4 fruit fly cellular contexts compared by ENCODE assay signal in the genomic region with DNA sequence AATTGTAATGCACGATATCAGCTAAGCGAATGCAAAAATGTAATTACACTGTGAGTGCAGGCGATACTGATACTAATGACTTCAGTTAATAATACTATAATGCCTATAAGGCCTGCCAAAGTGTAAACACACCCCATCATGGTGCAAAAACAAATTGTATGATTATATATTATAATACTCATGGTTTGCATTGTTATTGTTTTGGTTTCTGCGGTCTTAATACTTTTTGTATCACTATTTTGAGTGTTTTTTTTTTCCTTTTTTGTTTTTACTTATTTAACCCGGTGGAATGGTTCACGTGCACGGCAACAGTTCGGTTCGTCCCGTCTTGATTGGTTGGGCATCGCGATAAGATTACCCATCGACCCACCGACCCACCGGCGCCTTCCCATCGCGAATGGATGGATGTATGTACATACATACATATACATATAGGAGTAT.
A peak's percentile ranks its signal among the peaks of the same experiment; 100 is the strongest.
TF ChIP-seq lines count a peak whose summit lies in the region.

No protein-coding gene starts in this region.

- TF ChIP-seq CTCF in whole organism, embryonic (GFP tag; optimal IDR thresholded peaks at IDR 0.05; lab: Kevin White, UChicago), result no peak

TF ChIP-seq in whole organism, adult, 20 proteins besides CTCF, POLR2A, EP300 and RAD21:
- TF ChIP-seq Mnt (GFP tag; optimal IDR thresholded peaks at IDR 0.05; lab: Kevin White, UChicago) (peak; percentile 52), tj (GFP tag; optimal IDR thresholded peaks at IDR 0.05; lab: Kevin White, UChicago) (peak; percentile 8), CG7101 (tag; optimal IDR thresholded peaks at IDR 0.05; lab: Kevin White, UChicago) (no peak), cic (GFP tag; optimal IDR thresholded peaks at IDR 0.05; lab: Kevin White, UChicago) (peak; percentile 75), CG7045 (GFP tag; optimal IDR thresholded peaks at IDR 0.05; lab: Kevin White, UChicago) (no peak), CG11617 (GFP tag; optimal IDR thresholded peaks at IDR 0.05; lab: Kevin White, UChicago) (peak; percentile 27), kay (GFP tag; lab: Kevin White, UChicago; ENCODE audit: borderline replicate concordance) (peak; percentile 96)

TF ChIP-seq in whole organism, embryonic, 481 proteins besides CTCF, POLR2A, EP300 and RAD21 (continues in another document):
- no peak for TF ChIP-seq PHDP (tag; optimal IDR thresholded peaks at IDR 0.05; lab: Kevin White, UChicago)
- TF ChIP-seq cwo (GFP tag; optimal IDR thresholded peaks at IDR 0.05; lab: Kevin White, UChicago), result peak; percentile 85
- no peak for TF ChIP-seq CG10543 (GFP tag; optimal IDR thresholded peaks at IDR 0.05; lab: Kevin White, UChicago)
- TF ChIP-seq Usf (GFP tag; optimal IDR thresholded peaks at IDR 0.05; lab: Kevin White, UChicago), result no peak
- no peak for TF ChIP-seq YL-1 (GFP tag; optimal IDR thresholded peaks at IDR 0.05; lab: Kevin White, UChicago)
- TF ChIP-seq prd (optimal IDR thresholded peaks at IDR 0.05; lab: Kevin White, UChicago), result no peak
- no peak for TF ChIP-seq prd (GFP tag; IDR thresholded peaks at IDR 0.05; lab: Robert Waterston, UW)
- TF ChIP-seq lab (GFP tag; optimal IDR thresholded peaks at IDR 0.05; lab: Kevin White, UChicago), result peak; percentile 1
- no peak for TF ChIP-seq hth (optimal IDR thresholded peaks at IDR 0.05; lab: Kevin White, UChicago)
- peak; percentile 72 for TF ChIP-seq Nf-YC (tag; optimal IDR thresholded peaks at IDR 0.05; lab: Kevin White, UChicago)
- TF ChIP-seq al (GFP tag; IDR thresholded peaks at IDR 0.05; lab: Robert Waterston, UW), result no peak
- no peak for TF ChIP-seq Opbp (GFP tag; IDR thresholded peaks at IDR 0.05; lab: Robert Waterston, UW; ENCODE audit: partially characterized antibody)
- peak in 1 of 2 experiments; percentile 48 for TF ChIP-seq Hr78 (GFP tag; optimal IDR thresholded peaks at IDR 0.05; lab: Kevin White, UChicago)
- TF ChIP-seq CG17328 (GFP tag; IDR thresholded peaks at IDR 0.05; lab: Robert Waterston, UW), result no peak
- no peak for TF ChIP-seq unpg (GFP tag; optimal IDR thresholded peaks at IDR 0.05; lab: Kevin White, UChicago)
- TF ChIP-seq Hey (tag; optimal IDR thresholded peaks at IDR 0.05; lab: Kevin White, UChicago), result peak; percentile 11
- TF ChIP-seq CG14441 (GFP tag; IDR thresholded peaks at IDR 0.05; lab: Robert Waterston, UW), result no peak
- no peak for TF ChIP-seq sd (tag; optimal IDR thresholded peaks at IDR 0.05; lab: Kevin White, UChicago)
- TF ChIP-seq CG34376 (GFP tag; optimal IDR thresholded peaks at IDR 0.05; lab: Kevin White, UChicago), result peak; percentile 29
- TF ChIP-seq fd3F (GFP tag; optimal IDR thresholded peaks at IDR 0.05; lab: Kevin White, UChicago), result no peak
- no peak for TF ChIP-seq CG33557 (GFP tag; optimal IDR thresholded peaks at IDR 0.05; lab: Kevin White, UChicago)
- no peak for TF ChIP-seq grau (tag; optimal IDR thresholded peaks at IDR 0.05; lab: Kevin White, UChicago)
- no peak; the same call in 1 of the 2 replicates for TF ChIP-seq GATAe (GFP tag; conservative IDR thresholded peaks at IDR 0.05; lab: Robert Waterston, UW)
- TF ChIP-seq Dp (GFP tag; optimal IDR thresholded peaks at IDR 0.05; lab: Kevin White, UChicago), result no peak
- no peak for TF ChIP-seq dimm (GFP tag; IDR thresholded peaks at IDR 0.05; lab: Robert Waterston, UW)
- TF ChIP-seq CG4360 (GFP tag; IDR thresholded peaks at IDR 0.05; lab: Robert Waterston, UW), result no peak
- no peak for TF ChIP-seq CG9727 (GFP tag; optimal IDR thresholded peaks at IDR 0.05; lab: Kevin White, UChicago)
- TF ChIP-seq exex (tag; optimal IDR thresholded peaks at IDR 0.05; lab: Kevin White, UChicago), result peak; percentile 78

TF ChIP-seq in whole organism, prepupa, 60 proteins besides CTCF, POLR2A, EP300 and RAD21:
- TF ChIP-seq Blimp-1 (GFP tag; optimal IDR thresholded peaks at IDR 0.05; lab: Kevin White, UChicago) (no peak), svp (GFP tag; lab: Kevin White, UChicago) (peak; percentile 97), OdsH (GFP tag; optimal IDR thresholded peaks at IDR 0.05; lab: Kevin White, UChicago) (peak; percentile 5), CG32006 (GFP tag; optimal IDR thresholded peaks at IDR 0.05; lab: Kevin White, UChicago) (peak; percentile 24), vri (GFP tag; optimal IDR thresholded peaks at IDR 0.05; lab: Kevin White, UChicago) (peak; percentile 24), ss (GFP tag; optimal IDR thresholded peaks at IDR 0.05; lab: Kevin White, UChicago) (peak in 1 of 2 experiments; percentile 44), CG15336 (GFP tag; IDR thresholded peaks at IDR 0.05; lab: Robert Waterston, UW) (no peak), Eip78C (GFP tag; lab: Kevin White, UChicago) (peak; percentile 51)
TF ChIP-seq in whole organism, prepupa: peak in this region for 6.

TF ChIP-seq in whole organism, pupa, 21 proteins besides CTCF, POLR2A, EP300 and RAD21:
- TF ChIP-seq EcR (GFP tag; optimal IDR thresholded peaks at IDR 0.05; lab: Kevin White, UChicago) (peak; percentile 26), CG8159 (tag; optimal IDR thresholded peaks at IDR 0.05; lab: Kevin White, UChicago) (no peak), fd96Ca (GFP tag; IDR thresholded peaks at IDR 0.05; lab: Robert Waterston, UW) (no peak), CG4496 (GFP tag; IDR thresholded peaks at IDR 0.05; lab: Robert Waterston, UW) (no peak)
